Fruit fly (Drosophila melanogaster): Measurements from ENCODE around the gene ex.

Gene ex

DNA sequence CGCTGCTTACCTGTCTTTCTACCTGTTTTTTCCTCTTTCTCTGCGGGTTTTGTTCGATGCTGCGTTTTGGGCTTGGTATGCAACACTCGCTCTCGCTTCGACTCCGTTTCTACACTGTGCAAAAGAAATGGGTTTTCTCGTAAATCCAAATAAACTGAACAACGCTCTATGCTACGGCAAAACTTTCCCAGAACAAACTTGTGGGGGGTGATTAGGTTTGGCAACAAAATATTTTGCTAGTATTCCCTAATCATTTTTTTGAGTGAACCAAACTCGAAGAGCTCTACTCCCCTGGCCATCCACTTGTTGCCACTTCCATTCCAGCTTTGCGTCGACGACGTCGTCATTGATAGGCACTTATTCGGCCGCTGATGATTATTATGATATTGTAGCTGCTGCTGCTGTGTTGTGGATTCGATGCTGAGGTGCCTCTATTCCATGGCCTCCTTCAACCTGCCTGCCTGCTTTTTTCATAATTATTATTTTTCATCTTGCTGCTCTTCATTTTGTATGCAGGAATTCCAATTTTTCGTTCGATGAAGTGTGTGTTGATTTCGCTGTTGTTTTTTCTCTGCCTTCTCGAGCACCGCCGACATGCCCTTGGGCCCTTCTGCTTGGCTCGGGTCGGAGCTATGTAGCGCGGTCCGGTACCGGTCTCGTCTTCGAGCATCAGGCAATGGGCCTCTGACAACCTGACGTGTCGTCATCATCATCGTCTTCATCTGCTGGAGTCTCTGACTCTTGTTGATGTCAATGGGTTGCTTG, 11.1 kb downstream of the ex start (continued):
- TF ChIP-seq ems (GFP tag; optimal IDR thresholded peaks at IDR 0.05): peak; percentile 65
- TF ChIP-seq Stat92E (GFP tag; optimal IDR thresholded peaks at IDR 0.05): peak in 1 of 3 experiments; percentile 64
- peak; percentile 81 for TF ChIP-seq CG10267 (tag; optimal IDR thresholded peaks at IDR 0.05)
- peak; percentile 77 for TF ChIP-seq her (GFP tag; optimal IDR thresholded peaks at IDR 0.05)
- TF ChIP-seq luna (GFP tag; optimal IDR thresholded peaks at IDR 0.05): no peak
- TF ChIP-seq sd (tag; optimal IDR thresholded peaks at IDR 0.05): peak; percentile 98
- peak; percentile 68 for TF ChIP-seq fd102C (GFP tag; optimal IDR thresholded peaks at IDR 0.05)
- 0 out of 2 replicates have a peak, but pooled peaks have one; percentile 23 for TF ChIP-seq Dref (GFP tag; IDR thresholded peaks at IDR 0.05)
- no peak for TF ChIP-seq Dbx (GFP tag; IDR thresholded peaks at IDR 0.05)
- TF ChIP-seq gsb (GFP tag; IDR thresholded peaks at IDR 0.05): no peak; the same call in 1 of the 2 replicates
- TF ChIP-seq scrt (GFP tag; optimal IDR thresholded peaks at IDR 0.05): no peak
- no peak for TF ChIP-seq Dp (GFP tag; optimal IDR thresholded peaks at IDR 0.05)
- TF ChIP-seq CG31224 (GFP tag; IDR thresholded peaks at IDR 0.05): peak; percentile 46; the same call in 1 of the 2 replicates
- TF ChIP-seq zfh1 (GFP tag; IDR thresholded peaks at IDR 0.05): peak; percentile 94
- TF ChIP-seq CTCF (GFP tag; optimal IDR thresholded peaks at IDR 0.05): no peak
- no peak for TF ChIP-seq CG18011 (GFP tag; optimal IDR thresholded peaks at IDR 0.05)
- no peak for TF ChIP-seq Taf1 (GFP tag; IDR thresholded peaks at IDR 0.05)
- TF ChIP-seq bbx (GFP tag; IDR thresholded peaks at IDR 0.05; ENCODE audit: partially characterized antibody): no peak
- peak; percentile 43 for TF ChIP-seq trh (GFP tag; optimal IDR thresholded peaks at IDR 0.05)
- no peak for TF ChIP-seq CG4854 (GFP tag; optimal IDR thresholded peaks at IDR 0.05)
- peak; percentile 58 for TF ChIP-seq klu (GFP tag; IDR thresholded peaks at IDR 0.05)
- TF ChIP-seq CG10209 (GFP tag; optimal IDR thresholded peaks at IDR 0.05): peak; percentile 79
- TF ChIP-seq Med (GFP tag): peak; percentile 94
- peak; percentile 62; the same call in 1 of the 2 replicates for TF ChIP-seq ro (GFP tag; IDR thresholded peaks at IDR 0.05)
- peak; percentile 78 for TF ChIP-seq CG5245 (GFP tag; optimal IDR thresholded peaks at IDR 0.05)
- TF ChIP-seq shn (GFP tag; optimal IDR thresholded peaks at IDR 0.05): peak; percentile 79
- no peak for TF ChIP-seq CG16813 (GFP tag; IDR thresholded peaks at IDR 0.05; ENCODE audit: partially characterized antibody)
- no peak for TF ChIP-seq NFAT (GFP tag; IDR thresholded peaks at IDR 0.05)
- no peak for TF ChIP-seq knrl (GFP tag; IDR thresholded peaks at IDR 0.05; ENCODE audit: partially characterized antibody)
- TF ChIP-seq CG4820 (GFP tag; optimal IDR thresholded peaks at IDR 0.05): peak; percentile 74
- no peak for TF ChIP-seq Dll (GFP tag; IDR thresholded peaks at IDR 0.05; ENCODE audit: partially characterized antibody)
- TF ChIP-seq gcm (GFP tag; optimal IDR thresholded peaks at IDR 0.05): peak; percentile 86
- TF ChIP-seq CG3995 (GFP tag; optimal IDR thresholded peaks at IDR 0.05): no peak
- TF ChIP-seq Hsf (GFP tag; optimal IDR thresholded peaks at IDR 0.05): peak; percentile 82
- TF ChIP-seq CG12769 (tag; optimal IDR thresholded peaks at IDR 0.05): peak; percentile 80
- TF ChIP-seq Sry-δ (GFP tag; optimal IDR thresholded peaks at IDR 0.05): peak; percentile 12
- TF ChIP-seq MESR4 (GFP tag; optimal IDR thresholded peaks at IDR 0.05): peak; percentile 24
- TF ChIP-seq cas (GFP tag; IDR thresholded peaks at IDR 0.05): no peak
- TF ChIP-seq CG17359 (tag; optimal IDR thresholded peaks at IDR 0.05): peak; percentile 92
- TF ChIP-seq danr (GFP tag; IDR thresholded peaks at IDR 0.05): peak; percentile 48; the same call in 1 of the 2 replicates
- peak; percentile 67 for TF ChIP-seq Aef1 (GFP tag; IDR thresholded peaks at IDR 0.05)
- TF ChIP-seq tll (GFP tag; optimal IDR thresholded peaks at IDR 0.05): no peak
- peak; percentile 11 for TF ChIP-seq CG15011 (GFP tag; optimal IDR thresholded peaks at IDR 0.05)
- TF ChIP-seq CG2120 (GFP tag; optimal IDR thresholded peaks at IDR 0.05): no peak
- TF ChIP-seq Lhr (GFP tag; optimal IDR thresholded peaks at IDR 0.05): no peak
- TF ChIP-seq HLH3B (GFP tag; IDR thresholded peaks at IDR 0.05): peak; percentile 90
- peak; percentile 79 for TF ChIP-seq CG12942 (GFP tag; optimal IDR thresholded peaks at IDR 0.05)
- TF ChIP-seq Abd-B (GFP tag; optimal IDR thresholded peaks at IDR 0.05): no peak
- TF ChIP-seq CG10959 (GFP tag; IDR thresholded peaks at IDR 0.05): peak; percentile 90
